Fruit fly (Drosophila melanogaster) whole organism, prepupa: ENCODE measurements around the gene ImpE1.

Experiments used
- CG10631 ChIP-seq: fragments of 200-800 bp; sonication (Bioruptor generic); optimal IDR thresholded peaks from 2 replicates; lab custom pipeline; 2016; ENCODE audit warnings: missing biosample characterization, missing genetic modification characterization
- CG10669 ChIP-seq: fragments of 200-800 bp; sonication (Bioruptor generic); optimal IDR thresholded peaks from 3 replicates; lab custom pipeline; 2018; ENCODE audit warnings: missing biosample characterization, mild to moderate bottlenecking, missing genetic modification characterization, moderate library complexity
- CG11762 ChIP-seq: fragments of 200-800 bp; sonication (Bioruptor generic); optimal IDR thresholded peaks from 3 replicates; lab custom pipeline; 2016; ENCODE audit warnings: missing biosample characterization, missing genetic modification characterization; ENCODE audit not compliant: insufficient read depth
- CG11902 ChIP-seq: fragments of 200-800 bp; sonication (Bioruptor generic); optimal IDR thresholded peaks from 3 replicates; lab custom pipeline; 2016; ENCODE audit warnings: missing biosample characterization, missing genetic modification characterization
- CG15336 ChIP-seq: fragments of 200-800 bp; sonication (Bioruptor generic); IDR thresholded peaks from 2 replicates; pipeline ENCODE4 v1.3.6; 2022; ENCODE audit warnings: missing biosample characterization, missing genetic modification characterization
- CG1621 ChIP-seq: fragments of 200-800 bp; sonication (Bioruptor generic); optimal IDR thresholded peaks from 3 replicates; lab custom pipeline; 2018; ENCODE audit warnings: missing biosample characterization, mild to moderate bottlenecking, missing genetic modification characterization
- CG31627 ChIP-seq: fragments of 200-800 bp; sonication (Bioruptor generic); optimal IDR thresholded peaks from 3 replicates; lab custom pipeline; 2016; ENCODE audit warnings: missing biosample characterization, missing genetic modification characterization
- CG34406 ChIP-seq: fragments of 200-800 bp; sonication (Bioruptor generic); optimal IDR thresholded peaks from 3 replicates; lab custom pipeline; 2016; ENCODE audit warnings: missing biosample characterization, missing genetic modification characterization
- CG3919 ChIP-seq: fragments of 200-800 bp; sonication (Bioruptor generic); optimal IDR thresholded peaks from 3 replicates; lab custom pipeline; 2016; ENCODE audit warnings: missing biosample characterization, missing genetic modification characterization
- CG6276 ChIP-seq: fragments of 200-800 bp; sonication (Bioruptor generic); optimal IDR thresholded peaks from 2 replicates; lab custom pipeline; 2017; ENCODE audit warnings: missing biosample characterization, mild to moderate bottlenecking, missing genetic modification characterization
- CG6792 ChIP-seq: fragments of 200-800 bp; sonication (Bioruptor generic); optimal IDR thresholded peaks from 3 replicates; lab custom pipeline; 2016; ENCODE audit warnings: missing biosample characterization, missing genetic modification characterization
- CG6808 ChIP-seq: fragments of 200-800 bp; sonication (Bioruptor generic); optimal IDR thresholded peaks from 3 replicates; lab custom pipeline; 2017; ENCODE audit warnings: missing biosample characterization, missing genetic modification characterization, mild to moderate bottlenecking, moderate library complexity, missing genetic modification reagents
- CG7368 ChIP-seq: fragments of 200-800 bp; sonication (Bioruptor generic); optimal IDR thresholded peaks from 3 replicates; lab custom pipeline; 2016; ENCODE audit warnings: missing biosample characterization, missing genetic modification characterization
- Eip75B ChIP-seq: fragments of 200-800 bp; sonication (Bioruptor generic); optimal IDR thresholded peaks from 3 replicates; lab custom pipeline; 2016; ENCODE audit warnings: missing biosample characterization, missing genetic modification characterization
- Eip78C ChIP-seq: fragments of 200-800 bp; sonication (Bioruptor generic); peaks from one replicate; lab custom pipeline; 2016; ENCODE audit warnings: missing biosample characterization, missing genetic modification characterization
- Eip93F ChIP-seq: fragments of 200-800 bp; sonication (Bioruptor generic); optimal IDR thresholded peaks from 2 replicates; lab custom pipeline; 2016; ENCODE audit warnings: missing biosample characterization, mild to moderate bottlenecking, missing genetic modification characterization
- Hr38 ChIP-seq: sonication (Bioruptor generic); optimal IDR thresholded peaks from 2 replicates; lab custom pipeline; 2016; ENCODE audit warnings: missing biosample characterization, missing genetic modification characterization
- Hr39 ChIP-seq: fragments of 200-800 bp; sonication (Bioruptor generic); optimal IDR thresholded peaks from 2 replicates; lab custom pipeline; 2016; ENCODE audit warnings: missing biosample characterization, missing genetic modification characterization
- Hr4 ChIP-seq: fragments of 200-800 bp; sonication (Bioruptor generic); optimal IDR thresholded peaks from 3 replicates; lab custom pipeline; 2016; ENCODE audit warnings: missing biosample characterization, missing genetic modification characterization
- Met ChIP-seq: fragments of 200-800 bp; sonication (Bioruptor generic); optimal IDR thresholded peaks from 3 replicates; lab custom pipeline; 2016; ENCODE audit warnings: missing biosample characterization, missing genetic modification characterization
- OdsH ChIP-seq: fragments of 200-800 bp; sonication (Bioruptor generic); optimal IDR thresholded peaks from 3 replicates; lab custom pipeline; 2016; ENCODE audit warnings: missing biosample characterization, missing genetic modification characterization
- Smox ChIP-seq: fragments of 200-800 bp; sonication (Bioruptor generic); optimal IDR thresholded peaks from 3 replicates; lab custom pipeline; 2016; ENCODE audit warnings: missing biosample characterization, missing genetic modification characterization
- Sox102F ChIP-seq: fragments of 200-800 bp; sonication (Bioruptor generic); optimal IDR thresholded peaks from 2 replicates; lab custom pipeline; 2016; ENCODE audit warnings: missing biosample characterization, mild to moderate bottlenecking, missing genetic modification characterization
- Sox14 ChIP-seq: fragments of 200-800 bp; sonication (Bioruptor generic); optimal IDR thresholded peaks from 3 replicates; lab custom pipeline; 2016; ENCODE audit warnings: missing biosample characterization, missing genetic modification characterization
- achi ChIP-seq: fragments of 200-800 bp; sonication (Bioruptor generic); optimal IDR thresholded peaks from 3 replicates; lab custom pipeline; 2016; ENCODE audit warnings: missing biosample characterization, missing genetic modification characterization
- acj6 ChIP-seq: fragments of 200-800 bp; sonication (Bioruptor generic); optimal IDR thresholded peaks from 3 replicates; lab custom pipeline; 2016; ENCODE audit warnings: missing biosample characterization, missing genetic modification characterization
- cyc ChIP-seq: fragments of 200-800 bp; sonication (Bioruptor generic); optimal IDR thresholded peaks from 3 replicates; lab custom pipeline; 2016; ENCODE audit warnings: missing biosample characterization, missing genetic modification characterization
- dac ChIP-seq: fragments of 200-800 bp; sonication (Bioruptor generic); optimal IDR thresholded peaks from 2 replicates; lab custom pipeline; 2017; ENCODE audit warnings: missing biosample characterization, mild to moderate bottlenecking, missing genetic modification characterization
- dsx ChIP-seq: fragments of 200-800 bp; optimal IDR thresholded peaks from 3 replicates; lab custom pipeline; 2019; ENCODE audit warnings: missing biosample characterization, mild to moderate bottlenecking, missing genetic modification characterization, moderate library complexity; ENCODE audit not compliant: poor library complexity, severe bottlenecking
- eg ChIP-seq: fragments of 200-800 bp; sonication (Bioruptor generic); IDR thresholded peaks from 3 replicates; pipeline ENCODE4 v1.3.6; 2022; ENCODE audit warnings: missing biosample characterization, missing genetic modification characterization
- esn ChIP-seq: fragments of 200-800 bp; sonication (Bioruptor generic); optimal IDR thresholded peaks from 2 replicates; lab custom pipeline; 2016; ENCODE audit warnings: missing biosample characterization, mild to moderate bottlenecking, missing genetic modification characterization, moderate library complexity
- fd59A ChIP-seq: fragments of 200-800 bp; sonication (Bioruptor generic); optimal IDR thresholded peaks from 2 replicates; lab custom pipeline; 2017; ENCODE audit warnings: missing biosample characterization, mild to moderate bottlenecking, missing genetic modification characterization, missing genetic modification reagents
- fd85E ChIP-seq: fragments of 200-800 bp; sonication (Bioruptor generic); optimal IDR thresholded peaks from 3 replicates; lab custom pipeline; 2016; ENCODE audit warnings: missing biosample characterization, missing genetic modification characterization
- fkh ChIP-seq: fragments of 200-800 bp; sonication (Bioruptor generic); optimal IDR thresholded peaks from 3 replicates; lab custom pipeline; 2017; ENCODE audit warnings: missing biosample characterization, mild to moderate bottlenecking, missing genetic modification characterization, moderate library complexity
- lz ChIP-seq: fragments of 200-800 bp; sonication (Bioruptor generic); optimal IDR thresholded peaks from 3 replicates; lab custom pipeline; 2016; ENCODE audit warnings: missing biosample characterization, missing genetic modification characterization
- net ChIP-seq: fragments of 200-800 bp; sonication (Bioruptor generic); optimal IDR thresholded peaks from 3 replicates; lab custom pipeline; 2016; ENCODE audit warnings: missing biosample characterization, missing genetic modification characterization
- pdm3 ChIP-seq: fragments of 200-800 bp; sonication (Bioruptor generic); optimal IDR thresholded peaks from 3 replicates; lab custom pipeline; 2016; ENCODE audit warnings: missing biosample characterization, missing genetic modification characterization
- spab ChIP-seq: fragments of 200-800 bp; sonication (Bioruptor generic); optimal IDR thresholded peaks from 2 replicates; lab custom pipeline; 2017; ENCODE audit warnings: missing biosample characterization, mild to moderate bottlenecking, missing genetic modification characterization, missing genetic modification reagents
- ss ChIP-seq, 2 experiments: fragments of 200-800 bp; sonication (Bioruptor generic); optimal IDR thresholded peaks; 2 replicates in 1 of 2; 3 replicates in 1 of 2; lab custom pipeline; 2017 to 2018; ENCODE audit warnings: mild to moderate bottlenecking in 2 of 2, missing biosample characterization in 2 of 2, missing genetic modification characterization in 2 of 2, moderate library complexity in 1 of 2
- svp ChIP-seq: fragments of 200-800 bp; sonication (Bioruptor generic); peaks from one replicate; lab custom pipeline; 2016; ENCODE audit warnings: missing biosample characterization, missing genetic modification characterization
- vri ChIP-seq: fragments of 200-800 bp; sonication (Bioruptor generic); optimal IDR thresholded peaks from 3 replicates; lab custom pipeline; 2016; ENCODE audit warnings: missing biosample characterization, mild to moderate bottlenecking, missing genetic modification characterization

ImpE1 gene

dm6 chr3L:8340264-8341095 lies 31.7 kb upstream of the ImpE1 start, which contains the start of the genes Prim1 and CG7083 (continued):
- TF ChIP-seq dac (GFP tag; lab: Kevin White, UChicago) (no peak), spab (no peak), Smox (GFP tag; lab: Kevin White, UChicago) (peak; percentile 49), ss (GFP tag; optimal IDR thresholded peaks at IDR 0.05; lab: Kevin White, UChicago) (peak in 1 of 2 experiments; percentile 47), CG34406 (GFP tag; lab: Kevin White, UChicago) (peak; percentile 47), Hr4 (GFP tag; lab: Kevin White, UChicago) (peak; percentile 70), CG6276 (no peak), fd59A (GFP tag; lab: Kevin White, UChicago) (no peak), CG11762 (GFP tag; lab: Kevin White, UChicago) (peak; percentile 60), esn (GFP tag; lab: Kevin White, UChicago) (peak; percentile 79), pdm3 (GFP tag; lab: Kevin White, UChicago) (peak; percentile 63), eg (GFP tag; lab: Robert Waterston, UW) (no peak), Eip78C (GFP tag; lab: Kevin White, UChicago) (peak; percentile 85)

DNA sequence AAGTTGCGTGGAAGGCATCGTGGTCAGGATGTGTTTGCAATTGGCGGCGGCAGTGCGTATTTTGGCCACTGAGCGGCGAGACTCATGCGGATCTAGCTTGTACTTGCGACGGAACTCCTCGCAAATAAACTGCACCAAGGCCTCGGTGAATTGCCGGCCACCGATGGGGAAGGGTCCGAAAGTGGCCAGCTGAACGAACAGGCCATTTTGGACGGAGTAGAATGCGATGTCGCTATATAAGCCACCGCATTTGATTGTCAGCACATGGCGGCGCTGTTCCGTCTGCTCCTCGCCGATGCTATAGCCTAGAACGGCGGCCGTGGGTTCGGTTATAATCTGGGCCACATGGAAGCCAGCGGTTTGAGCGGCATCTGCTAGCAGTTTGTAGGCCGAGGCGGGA lies 27.0 kb upstream of the ImpE1 start:
- no peak for TF ChIP-seq OdsH (GFP tag; lab: Kevin White, UChicago)
- no peak for TF ChIP-seq lz (GFP tag; lab: Kevin White, UChicago)
- no peak for TF ChIP-seq Sox102F (GFP tag; lab: Kevin White, UChicago)
- TF ChIP-seq dsx (GFP tag; lab: Kevin White, UChicago): no peak
- no peak for TF ChIP-seq ss (GFP tag; optimal IDR thresholded peaks at IDR 0.05; lab: Kevin White, UChicago)
- TF ChIP-seq CG7368 (GFP tag; lab: Kevin White, UChicago): no peak
- TF ChIP-seq CG10669 (GFP tag; lab: Kevin White, UChicago): no peak
- no peak for TF ChIP-seq pdm3 (GFP tag; lab: Kevin White, UChicago)
- TF ChIP-seq achi (GFP tag; lab: Kevin White, UChicago): no peak
- no peak for TF ChIP-seq net (GFP tag; lab: Kevin White, UChicago)
- TF ChIP-seq CG34406 (GFP tag; lab: Kevin White, UChicago): no peak
- TF ChIP-seq fd85E: no peak
- no peak for TF ChIP-seq dac (GFP tag; lab: Kevin White, UChicago)
- no peak for TF ChIP-seq acj6 (GFP tag; lab: Kevin White, UChicago)
- TF ChIP-seq Eip93F (GFP tag; lab: Kevin White, UChicago): no peak
- no peak for TF ChIP-seq CG10631 (GFP tag; lab: Kevin White, UChicago)
- no peak for TF ChIP-seq CG6792 (GFP tag; lab: Kevin White, UChicago)
- TF ChIP-seq vri (GFP tag; lab: Kevin White, UChicago): no peak
- TF ChIP-seq fd59A (GFP tag; lab: Kevin White, UChicago): no peak
- no peak for TF ChIP-seq CG3919

DNA sequence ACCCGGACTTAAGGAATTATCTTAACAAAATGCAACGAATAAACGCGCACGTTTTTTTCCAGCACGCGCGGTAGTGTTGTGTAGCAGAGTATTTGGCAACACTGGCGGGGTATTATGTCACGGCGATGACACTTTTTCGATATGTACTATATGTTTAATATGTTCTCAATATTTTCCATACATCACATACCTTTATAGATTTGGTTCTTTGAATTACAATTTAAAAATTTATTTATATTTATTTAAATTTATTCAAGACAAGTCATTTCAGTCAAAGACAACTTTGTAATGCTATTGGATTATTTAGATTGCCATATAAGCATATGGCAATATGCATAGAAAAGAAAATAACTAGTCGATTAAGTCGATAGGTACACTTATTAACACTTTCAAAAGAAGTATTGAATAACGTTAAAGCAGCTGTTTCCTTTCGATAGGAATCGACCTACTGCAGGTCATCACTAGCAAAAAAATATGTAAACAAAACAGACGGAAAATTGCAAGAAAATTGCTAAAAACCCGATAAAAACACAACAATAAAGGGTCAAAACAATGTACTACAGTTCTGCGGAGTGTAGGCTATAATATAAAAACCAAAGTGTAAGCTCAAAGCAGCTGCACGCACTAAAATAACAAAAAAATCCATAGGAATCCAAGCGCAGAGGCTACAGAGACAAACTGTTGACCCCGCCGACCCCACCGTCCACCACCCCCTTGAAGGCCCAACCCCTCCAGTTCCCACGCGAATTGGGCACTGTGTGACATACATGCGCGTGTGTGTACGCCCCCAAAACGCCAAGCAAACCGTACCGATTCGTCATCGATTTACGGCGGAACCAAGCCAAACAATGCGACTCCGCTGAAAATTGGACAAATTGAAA lies 25.9 kb upstream of the ImpE1 start, which contains the start of the genes CG7182 and GAPcenA:
TSS of gene CG7182 (minus strand) at position 283 of the 881 bp plus-strand sequence.
TSS of gene GAPcenA (plus strand) at position 462 of the 881 bp plus-strand sequence.
- TF ChIP-seq Hr39 (GFP tag; lab: Kevin White, UChicago): peak; percentile 53
- TF ChIP-seq eg (GFP tag; lab: Robert Waterston, UW): peak; percentile 75
- TF ChIP-seq Hr38 (GFP tag; lab: Kevin White, UChicago): no peak
- peak; percentile 97 for TF ChIP-seq svp (GFP tag; lab: Kevin White, UChicago)
- peak; percentile 80 for TF ChIP-seq esn (GFP tag; lab: Kevin White, UChicago)
- TF ChIP-seq Sox14 (GFP tag; lab: Kevin White, UChicago): peak; percentile 41
- TF ChIP-seq cyc (GFP tag; lab: Kevin White, UChicago): peak; percentile 64
- TF ChIP-seq CG15336 (GFP tag; lab: Robert Waterston, UW): peak; percentile 59; the same call in 1 of the 2 replicates
- TF ChIP-seq spab: peak; percentile 41
- TF ChIP-seq lz (GFP tag; lab: Kevin White, UChicago): peak; percentile 66
- peak; percentile 63 for TF ChIP-seq CG31627 (GFP tag; lab: Kevin White, UChicago)
- TF ChIP-seq fkh (GFP tag; lab: Kevin White, UChicago): peak; percentile 54
- TF ChIP-seq CG10669 (GFP tag; lab: Kevin White, UChicago): peak; percentile 69
- peak in 1 of 2 experiments; percentile 79 for TF ChIP-seq ss (GFP tag; optimal IDR thresholded peaks at IDR 0.05; lab: Kevin White, UChicago)
- peak; percentile 64 for TF ChIP-seq CG11762 (GFP tag; lab: Kevin White, UChicago)
- peak; percentile 62 for TF ChIP-seq CG6808 (GFP tag; lab: Kevin White, UChicago)
- peak; percentile 71 for TF ChIP-seq CG3919
- peak; percentile 70 for TF ChIP-seq CG6792 (GFP tag; lab: Kevin White, UChicago)
- TF ChIP-seq fd59A (GFP tag; lab: Kevin White, UChicago): peak; percentile 7
- TF ChIP-seq OdsH (GFP tag; lab: Kevin White, UChicago): no peak
- TF ChIP-seq Eip75B (GFP tag; lab: Kevin White, UChicago): no peak
- no peak for TF ChIP-seq Sox102F (GFP tag; lab: Kevin White, UChicago)
- TF ChIP-seq CG11902 (GFP tag; lab: Kevin White, UChicago): peak; percentile 53
- TF ChIP-seq CG1621 (tag; lab: Kevin White, UChicago): peak; percentile 16
- no peak for TF ChIP-seq Met (GFP tag; lab: Kevin White, UChicago)
- TF ChIP-seq achi (GFP tag; lab: Kevin White, UChicago): peak; percentile 78
